Worm (Caenorhabditis elegans) whole organism, L1 larva: ENCODE data around the gene flp-9.

Experiments used
- ceh-82 ChIP-seq, 3 experiments: fragments of 150-350 bp in 1 of 3; sonication (generic microtip) in 2 of 3; optimal IDR thresholded peaks; 2 replicates each; lab custom pipeline; 2014 to 2017; ENCODE audit warnings: missing biosample characterization in 3 of 3, missing genetic modification characterization in 3 of 3
- egl-27 ChIP-seq, 2 experiments: fragments of 150-350 bp in 1 of 2; sonication (generic microtip); optimal IDR thresholded peaks; 3 replicates each; lab custom pipeline; 2017 to 2018; ENCODE audit warnings: missing biosample characterization in 2 of 2, missing genetic modification characterization in 2 of 2, missing genetic modification reagents in 2 of 2
- elt-3 ChIP-seq, 6 experiments: fragments of 150-350 bp in 1 of 6; sonication (generic microtip); optimal IDR thresholded peaks; 2 replicates each; lab custom pipeline; 2017 to 2018; ENCODE audit warnings: missing biosample characterization in 6 of 6, missing genetic modification characterization in 6 of 6, inconsistent platforms in 1 of 6
- fkh-10 ChIP-seq: sonication (generic microtip); optimal IDR thresholded peaks from 2 replicates; lab custom pipeline; 2017; ENCODE audit warnings: missing biosample characterization, missing genetic modification reagents, missing genetic modification characterization
- lsy-2 ChIP-seq, 2 experiments: fragments of 150-350 bp; optimal IDR thresholded peaks; 2 replicates each; lab custom pipeline; 2014; ENCODE audit warnings: missing biosample characterization in 2 of 2, missing genetic modification characterization in 2 of 2
- nhr-237 ChIP-seq: fragments of 150-350 bp; optimal IDR thresholded peaks from 2 replicates; lab custom pipeline; 2014; ENCODE audit warnings: missing biosample characterization, missing genetic modification characterization
- tbx-2 ChIP-seq: sonication (generic microtip); optimal IDR thresholded peaks from 2 replicates; lab custom pipeline; 2016; ENCODE audit warnings: missing genetic modification characterization, missing compliant biosample characterization
- unc-62 ChIP-seq: fragments of 150-350 bp; optimal IDR thresholded peaks from 2 replicates; lab custom pipeline; 2014; ENCODE audit warnings: missing biosample characterization, missing genetic modification reagents, missing genetic modification characterization
- zag-1 ChIP-seq: fragments of 150-350 bp; optimal IDR thresholded peaks from 2 replicates; lab custom pipeline; 2014; ENCODE audit warnings: missing biosample characterization, missing genetic modification characterization
- ztf-11 ChIP-seq, 2 experiments: sonication (generic microtip); optimal IDR thresholded peaks; 2 replicates each; lab custom pipeline; 2016 to 2017; ENCODE audit warnings: missing genetic modification characterization in 2 of 2, missing biosample characterization in 1 of 2, missing compliant biosample characterization in 1 of 2

ce11 chrIV:12754170-12754569 lies 3.2 kb downstream of the flp-9 start:
- TF ChIP-seq fkh-10: no peak
- TF ChIP-seq elt-3 (tag; optimal IDR thresholded peaks at IDR 0.05; lab: Kevin White, UChicago): no peak
- TF ChIP-seq unc-62 (GFP tag; lab: Kevin White, UChicago): no peak
- TF ChIP-seq lsy-2 (tag; optimal IDR thresholded peaks at IDR 0.05; lab: Kevin White, UChicago): no peak
- TF ChIP-seq tbx-2 (tag; lab: Kevin White, UChicago): no peak
- no peak for TF ChIP-seq zag-1 (tag; lab: Kevin White, UChicago)
- no peak for TF ChIP-seq nhr-237 (tag; lab: Kevin White, UChicago)
- no peak for TF ChIP-seq ztf-11 (tag; optimal IDR thresholded peaks at IDR 0.05; lab: Kevin White, UChicago)
- no peak for TF ChIP-seq egl-27 (tag; optimal IDR thresholded peaks at IDR 0.05; lab: Kevin White, UChicago)
- no peak for TF ChIP-seq ceh-82 (tag; optimal IDR thresholded peaks at IDR 0.05; lab: Kevin White, UChicago)
